Worm (Caenorhabditis elegans) whole organism, midembryonic: ENCODE results near the gene sru-4.

Source experiments
- T22C8.4 ChIP-seq: fragments of 200-800 bp; sonication (Bioruptor generic); IDR thresholded peaks from 2 replicates; pipeline ENCODE4 v1.3.6; 2022; ENCODE audit warnings: missing genetic modification characterization, missing compliant biosample characterization
- cog-1 ChIP-seq: sonication (generic microtip); optimal IDR thresholded peaks from 2 replicates; lab custom pipeline; 2016; ENCODE audit warnings: missing genetic modification characterization, missing compliant biosample characterization
- flt-1 ChIP-seq: fragments of 200-800 bp; sonication (Bioruptor generic); IDR thresholded peaks from 2 replicates; pipeline ENCODE4 v1.3.6; 2022; ENCODE audit warnings: missing genetic modification characterization, missing compliant biosample characterization
- klf-2 ChIP-seq: fragments of 200-800 bp; sonication (Bioruptor generic); conservative IDR thresholded peaks from 2 replicates; pipeline ENCODE4 v1.3.6; 2022; ENCODE audit warnings: missing genetic modification reagents, missing genetic modification characterization, missing compliant biosample characterization
- med-1 ChIP-seq: sonication (generic microtip); optimal IDR thresholded peaks from 2 replicates; lab custom pipeline; 2017; ENCODE audit warnings: missing genetic modification characterization, mild to moderate bottlenecking, missing compliant biosample characterization, antibody characterized with exemption, missing genetic modification reagents; ENCODE audit not compliant: insufficient read depth
- ref-1 ChIP-seq: fragments of 200-800 bp; sonication (Bioruptor generic); conservative IDR thresholded peaks from 2 replicates; pipeline ENCODE4 v1.3.6; 2022; ENCODE audit warnings: missing genetic modification reagents, missing genetic modification characterization, missing compliant biosample characterization
- tab-1 ChIP-seq: fragments of 200-800 bp; sonication (Bioruptor generic); IDR thresholded peaks from 2 replicates; pipeline ENCODE4 v1.3.6; 2022; ENCODE audit warnings: missing genetic modification characterization, missing compliant biosample characterization
- ztf-23 ChIP-seq: fragments of 200-800 bp; sonication (Bioruptor generic); IDR thresholded peaks from 2 replicates; pipeline ENCODE4 v1.3.6; 2022; ENCODE audit warnings: missing genetic modification reagents, missing genetic modification characterization, missing compliant biosample characterization
- ztf-29 ChIP-seq: fragments of 200-800 bp; sonication (Bioruptor generic); IDR thresholded peaks from 2 replicates; pipeline ENCODE4 v1.3.6; 2022; ENCODE audit warnings: missing genetic modification reagents, missing genetic modification characterization, missing compliant biosample characterization

Gene sru-4

DNA sequence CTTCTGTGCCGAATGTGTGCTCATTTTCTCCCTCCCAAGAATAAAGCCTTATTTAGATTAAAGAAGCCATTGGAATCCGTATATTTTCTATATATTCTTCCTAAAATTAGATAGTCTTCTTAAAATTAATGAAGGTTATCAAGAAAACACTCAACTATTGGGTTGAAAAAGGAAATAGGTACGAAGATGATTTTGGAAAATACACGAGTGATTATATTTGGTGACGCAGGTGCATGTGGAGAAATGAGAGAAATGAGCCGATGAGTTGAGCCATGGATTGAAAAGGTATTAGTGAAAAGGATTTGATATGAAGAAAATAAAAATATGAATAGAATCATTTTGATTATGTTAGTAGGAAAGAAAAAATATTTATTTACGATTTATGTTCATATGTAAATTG is 17.3 kb upstream of the sru-4 start, which contains the start of gene cng-3:
Gene cng-3, minus strand, starts transcription at position 102 of the 400 bp plus-strand sequence.
- TF ChIP-seq T22C8.4 = no peak
- no peak for TF ChIP-seq med-1 (GFP tag; lab: Kevin White, UChicago)
- no peak for TF ChIP-seq klf-2 (GFP tag; lab: Robert Waterston, UW)
- TF ChIP-seq cog-1 (tag; lab: Kevin White, UChicago) = no peak
- TF ChIP-seq ztf-23 = no peak
- TF ChIP-seq ref-1 = no peak

DNA sequence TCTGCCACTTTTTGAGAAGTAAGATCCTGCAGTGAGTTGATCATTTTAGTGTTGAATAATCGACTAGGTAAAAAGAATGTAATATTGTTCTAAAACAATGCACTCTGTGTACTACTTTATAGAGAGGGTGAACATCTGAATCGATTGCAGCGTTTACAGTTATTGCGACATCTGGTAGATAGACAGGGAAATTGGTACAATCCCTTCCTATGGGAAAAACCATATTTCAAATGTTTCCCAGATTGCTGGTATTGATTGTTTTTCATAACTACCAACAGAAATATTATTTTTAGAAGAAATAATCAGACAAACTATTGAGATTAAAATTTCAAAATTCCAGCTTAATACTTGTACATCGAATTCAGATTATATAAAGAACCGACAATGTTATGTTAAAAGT is 13.1 kb upstream of the sru-4 start, which contains the start of gene gadr-2:
Gene gadr-2, minus strand, starts transcription at position 101 of the 400 bp plus-strand sequence.
- TF ChIP-seq ref-1 = no peak
- TF ChIP-seq med-1 (GFP tag; lab: Kevin White, UChicago) = no peak
- TF ChIP-seq T22C8.4 = no peak
- TF ChIP-seq tab-1 (GFP tag; lab: Robert Waterston, UW) = no peak
- no peak for TF ChIP-seq ztf-23
- no peak for TF ChIP-seq flt-1 (GFP tag; lab: Robert Waterston, UW)
- TF ChIP-seq ztf-29 (GFP tag; lab: Robert Waterston, UW) = no peak
- no peak for TF ChIP-seq klf-2 (GFP tag; lab: Robert Waterston, UW)
- no peak for TF ChIP-seq cog-1 (tag; lab: Kevin White, UChicago)

DNA sequence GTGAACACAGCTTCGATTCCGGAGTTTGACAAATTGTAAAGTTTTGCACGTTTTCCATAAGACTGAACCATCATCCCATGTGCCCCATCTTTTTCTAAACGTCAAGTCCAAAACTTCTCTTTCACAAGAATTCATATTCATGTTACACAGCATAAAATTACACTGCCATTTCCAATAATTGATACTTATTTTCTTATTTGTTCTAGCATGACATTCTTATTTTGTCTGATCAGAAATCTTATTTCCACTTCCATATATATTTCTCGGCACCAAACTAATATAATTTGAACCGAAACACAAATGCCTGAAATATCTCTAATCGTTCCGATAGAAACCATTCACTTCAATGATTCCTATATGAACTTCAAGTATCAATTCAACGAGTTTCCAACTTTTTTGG is 12.2 kb upstream of the sru-4 start, which contains the start of gene sru-2:
Gene sru-2, plus strand, starts transcription at position 301 of the 400 bp plus-strand sequence.
- TF ChIP-seq klf-2 (GFP tag; lab: Robert Waterston, UW) (no peak), flt-1 (GFP tag; lab: Robert Waterston, UW) (no peak), cog-1 (tag; lab: Kevin White, UChicago) (no peak), med-1 (GFP tag; lab: Kevin White, UChicago) (no peak), ztf-23 (no peak), T22C8.4 (no peak), ztf-29 (GFP tag; lab: Robert Waterston, UW) (no peak), tab-1 (GFP tag; lab: Robert Waterston, UW) (no peak)

DNA sequence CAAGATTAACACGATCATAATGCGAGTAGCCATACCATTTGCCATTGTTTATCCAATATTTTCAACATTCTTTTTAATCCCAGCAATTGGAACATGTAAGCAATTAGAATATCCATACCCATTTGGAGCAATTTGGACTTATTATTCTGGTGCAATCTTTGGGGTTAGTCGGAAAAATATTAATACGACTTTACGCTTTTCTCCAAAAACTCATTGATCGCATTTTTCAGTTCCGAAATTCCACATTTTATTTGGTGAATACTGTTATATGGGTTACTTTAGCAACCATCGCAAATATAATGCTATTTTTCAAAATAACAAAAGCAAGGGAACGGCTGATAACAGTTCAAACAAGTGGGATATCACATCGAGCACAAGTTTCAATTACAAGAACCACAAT is 11.4 kb upstream of the sru-4 start:
- TF ChIP-seq cog-1 (tag; lab: Kevin White, UChicago) = no peak
- no peak for TF ChIP-seq flt-1 (GFP tag; lab: Robert Waterston, UW)
- TF ChIP-seq tab-1 (GFP tag; lab: Robert Waterston, UW) = no peak
- no peak for TF ChIP-seq ztf-29 (GFP tag; lab: Robert Waterston, UW)
- TF ChIP-seq T22C8.4 = no peak
- TF ChIP-seq ref-1 = no peak
- TF ChIP-seq klf-2 (GFP tag; lab: Robert Waterston, UW) = no peak
- TF ChIP-seq ztf-23 = no peak

DNA sequence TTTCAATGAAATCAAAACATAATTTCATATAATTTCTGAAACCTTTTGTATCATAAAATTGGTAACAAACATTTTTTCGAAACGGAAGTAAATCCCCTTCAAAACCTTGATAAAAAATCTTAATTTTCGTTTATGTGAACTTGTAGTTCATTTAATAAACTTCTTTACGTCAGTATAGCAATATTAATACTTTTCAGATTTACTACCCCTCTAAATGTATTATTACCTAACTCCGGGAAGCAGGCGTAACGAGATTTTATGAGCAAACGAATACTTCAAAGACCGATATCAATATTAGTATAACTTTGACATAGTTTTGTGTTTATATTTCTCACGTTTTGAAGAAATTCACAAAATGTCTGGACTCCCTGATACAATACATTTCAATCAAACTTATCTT is 9.9 kb upstream of the sru-4 start, which contains the start of gene sru-1:
Gene sru-1, plus strand, starts transcription at position 301 of the 400 bp plus-strand sequence.
- TF ChIP-seq ref-1 = no peak
- TF ChIP-seq T22C8.4 = no peak
- TF ChIP-seq flt-1 (GFP tag; lab: Robert Waterston, UW) = no peak
- no peak for TF ChIP-seq cog-1 (tag; lab: Kevin White, UChicago)
- TF ChIP-seq med-1 (GFP tag; lab: Kevin White, UChicago) = no peak
- TF ChIP-seq tab-1 (GFP tag; lab: Robert Waterston, UW) = no peak
- no peak for TF ChIP-seq ztf-29 (GFP tag; lab: Robert Waterston, UW)
- no peak for TF ChIP-seq ztf-23
- TF ChIP-seq klf-2 (GFP tag; lab: Robert Waterston, UW) = no peak

DNA sequence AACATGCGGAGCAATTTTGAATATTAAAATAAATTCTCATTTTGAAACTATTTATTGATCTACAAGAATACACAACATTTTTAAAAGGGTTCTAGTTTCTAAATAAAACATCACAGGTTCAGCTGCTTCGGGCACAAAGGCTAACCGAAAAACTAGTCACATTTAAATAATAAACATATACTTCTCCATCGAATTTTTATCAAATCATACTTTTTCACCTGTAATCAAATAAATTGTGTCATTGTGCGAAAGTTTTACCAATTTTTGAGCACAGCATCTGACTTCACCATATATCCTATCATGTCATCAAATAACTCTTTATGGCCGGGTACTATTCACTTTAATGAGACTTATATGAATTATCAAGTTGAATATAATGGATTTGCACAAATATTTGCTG is 7.9 kb upstream of the sru-4 start, which contains the start of gene sru-6:
Gene sru-6, plus strand, starts transcription at position 301 of the 400 bp plus-strand sequence.
- TF ChIP-seq tab-1 (GFP tag; lab: Robert Waterston, UW) (no peak), ref-1 (no peak), med-1 (GFP tag; lab: Kevin White, UChicago) (no peak), cog-1 (tag; lab: Kevin White, UChicago) (no peak), ztf-23 (no peak), T22C8.4 (no peak), ztf-29 (GFP tag; lab: Robert Waterston, UW) (no peak), flt-1 (GFP tag; lab: Robert Waterston, UW) (no peak), klf-2 (GFP tag; lab: Robert Waterston, UW) (no peak)

DNA sequence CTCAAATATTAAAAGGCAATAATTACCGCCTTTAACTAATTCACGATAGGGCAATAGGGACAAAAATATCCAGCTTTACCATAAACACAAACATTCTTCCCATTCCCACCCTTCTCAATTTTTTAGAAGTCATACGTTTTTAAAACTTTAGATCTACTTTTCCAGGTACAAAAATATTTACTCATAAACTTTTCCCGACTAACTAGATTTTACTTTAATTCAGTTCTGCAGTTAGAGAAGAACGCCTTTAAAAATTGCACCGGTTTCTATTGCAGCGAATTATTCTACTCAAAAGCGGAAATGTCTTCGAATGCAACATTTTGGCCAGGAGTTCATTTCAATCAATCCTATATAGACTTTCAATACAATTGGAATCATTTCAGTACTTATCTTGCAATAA is 1.9 kb upstream of the sru-4 start, which contains the start of gene sru-3:
Gene sru-3, plus strand, starts transcription at position 301 of the 400 bp plus-strand sequence.
- TF ChIP-seq flt-1 (GFP tag; lab: Robert Waterston, UW) (no peak), ztf-29 (GFP tag; lab: Robert Waterston, UW) (no peak)

DNA sequence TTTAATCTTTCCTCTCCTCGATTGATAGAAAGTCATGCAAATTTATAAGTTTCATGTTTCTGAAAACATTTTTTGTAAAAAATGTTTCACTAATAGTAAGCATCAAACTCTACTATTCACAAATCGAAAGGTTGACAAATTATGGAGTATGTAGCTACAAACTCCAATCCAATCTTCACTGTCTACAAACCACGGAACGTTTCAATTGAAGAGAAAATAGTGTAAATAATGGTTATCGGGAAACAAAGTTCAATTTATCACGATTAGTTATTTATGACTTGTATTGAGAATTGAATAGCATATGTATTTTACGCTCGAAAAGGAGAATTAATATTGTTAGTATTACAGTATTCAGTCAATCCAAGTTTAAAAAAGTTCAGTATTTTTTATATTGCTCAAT is 1.4 kb downstream of the sru-4 start:
- TF ChIP-seq med-1 (GFP tag; lab: Kevin White, UChicago) (no peak), tab-1 (GFP tag; lab: Robert Waterston, UW) (no peak), ztf-29 (GFP tag; lab: Robert Waterston, UW) (no peak), T22C8.4 (no peak), ref-1 (no peak), flt-1 (GFP tag; lab: Robert Waterston, UW) (no peak), cog-1 (tag; lab: Kevin White, UChicago) (no peak), klf-2 (GFP tag; lab: Robert Waterston, UW) (no peak)

DNA sequence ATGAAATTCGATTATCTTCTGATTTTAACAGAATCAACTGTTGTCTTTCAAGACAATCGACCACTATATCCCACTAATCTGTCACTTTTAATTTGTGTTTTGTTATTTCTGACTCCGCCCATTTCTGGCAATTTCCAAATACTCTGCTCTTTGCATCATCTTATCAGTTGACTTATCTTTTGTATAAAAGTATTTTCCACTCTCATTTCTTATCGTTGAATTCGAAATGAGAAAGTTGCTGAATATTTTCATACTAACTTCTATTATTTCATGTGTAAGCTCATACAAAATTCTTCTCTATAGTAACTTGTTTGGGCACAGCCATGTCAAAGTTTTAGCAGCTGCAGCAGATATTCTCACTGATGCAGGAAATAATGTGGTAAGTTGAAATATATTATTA is 1.9 kb downstream of the sru-4 start, which contains the start of gene ugt-21:
Gene ugt-21, plus strand, starts transcription at position 212 of the 400 bp plus-strand sequence.
- no peak for TF ChIP-seq ztf-23
- no peak for TF ChIP-seq flt-1 (GFP tag; lab: Robert Waterston, UW)

DNA sequence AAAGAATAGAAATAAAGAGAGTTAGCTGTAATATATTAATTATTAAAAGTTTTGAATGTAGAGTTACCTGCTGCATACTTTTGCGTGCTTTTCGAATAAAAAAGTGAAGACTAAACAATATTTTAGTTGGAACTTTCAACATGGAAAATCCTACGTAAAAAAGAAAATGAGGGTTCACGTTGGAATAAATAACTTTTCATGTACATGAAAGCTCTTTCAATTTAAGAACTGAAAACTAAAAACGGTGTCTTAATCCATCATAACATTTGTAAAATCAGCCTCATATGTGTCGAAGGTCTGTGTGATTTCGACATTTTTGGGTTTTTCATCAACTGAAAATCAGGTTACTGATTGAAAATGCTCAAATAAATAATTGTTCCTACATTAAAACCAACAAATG is 8.1 kb downstream of the sru-4 start, which contains the start of gene ttr-9:
Gene ttr-9, minus strand, starts transcription at position 101 of the 400 bp plus-strand sequence.
- TF ChIP-seq klf-2 (GFP tag; lab: Robert Waterston, UW) (no peak), ztf-23 (no peak), flt-1 (GFP tag; lab: Robert Waterston, UW) (no peak), cog-1 (tag; lab: Kevin White, UChicago) (no peak), ref-1 (no peak), tab-1 (GFP tag; lab: Robert Waterston, UW) (no peak), ztf-29 (GFP tag; lab: Robert Waterston, UW) (no peak), med-1 (GFP tag; lab: Kevin White, UChicago) (no peak), T22C8.4 (no peak)
